Worm (Caenorhabditis elegans) whole organism, late embryonic: Measurements from ENCODE around the gene F34D6.1.
"Not testable (repeated sequence)": the region's sequence is repeated elsewhere in the genome, so short reads cannot be mapped to it uniquely, and the experiment has no call there.

Experiments
- C08G9.2 ChIP-seq: sonication (generic microtip); optimal IDR thresholded peaks from 2 replicates; lab custom pipeline; 2016; ENCODE audit warnings: mild to moderate bottlenecking, missing genetic modification characterization, moderate library complexity, missing compliant biosample characterization
- C38D4.7 ChIP-seq: fragments of 200-800 bp; sonication (Bioruptor generic); optimal IDR thresholded peaks from 2 replicates; lab custom pipeline; 2018; ENCODE audit warnings: mild to moderate bottlenecking, missing genetic modification characterization, moderate library complexity, missing compliant biosample characterization
- K09A11.1 ChIP-seq: sonication (generic microtip); optimal IDR thresholded peaks from 2 replicates; lab custom pipeline; 2017; ENCODE audit warnings: antibody characterized with exemption, mild to moderate bottlenecking, missing genetic modification characterization, missing compliant biosample characterization; ENCODE audit not compliant: insufficient read depth
- T23F11.4 ChIP-seq: fragments of 200-800 bp; sonication (Bioruptor generic); optimal IDR thresholded peaks from 2 replicates; lab custom pipeline; 2018; ENCODE audit warnings: mild to moderate bottlenecking, missing genetic modification characterization, missing compliant biosample characterization
- Y22D7AL.16 ChIP-seq: sonication (generic microtip); optimal IDR thresholded peaks from 2 replicates; lab custom pipeline; 2016; ENCODE audit warnings: missing genetic modification characterization, missing compliant biosample characterization
- ahr-1 ChIP-seq: sonication (generic microtip); optimal IDR thresholded peaks from 2 replicates; lab custom pipeline; 2016; ENCODE audit warnings: missing genetic modification characterization, missing compliant biosample characterization
- ama-1 ChIP-seq: fragments of 150-350 bp; optimal IDR thresholded peaks from 2 replicates; lab custom pipeline; 2014
- ceh-18 ChIP-seq: sonication (generic microtip); optimal IDR thresholded peaks from 2 replicates; lab custom pipeline; 2016; ENCODE audit warnings: missing genetic modification characterization, missing compliant biosample characterization
- ceh-24 ChIP-seq: sonication (generic microtip); optimal IDR thresholded peaks from 2 replicates; lab custom pipeline; 2016; ENCODE audit warnings: mild to moderate bottlenecking, missing genetic modification characterization, missing compliant biosample characterization
- ceh-31 ChIP-seq: sonication (generic microtip); optimal IDR thresholded peaks from 2 replicates; lab custom pipeline; 2016; ENCODE audit warnings: missing genetic modification characterization, missing compliant biosample characterization
- ceh-48 ChIP-seq: sonication (generic microtip); optimal IDR thresholded peaks from 2 replicates; lab custom pipeline; 2016; ENCODE audit warnings: missing genetic modification characterization, inconsistent platforms, missing compliant biosample characterization
- ceh-6 ChIP-seq: fragments of 200-800 bp; sonication (Bioruptor generic); optimal IDR thresholded peaks from 2 replicates; lab custom pipeline; 2018; ENCODE audit warnings: mild to moderate bottlenecking, missing genetic modification characterization, missing compliant biosample characterization
- che-1 ChIP-seq: sonication (generic microtip); optimal IDR thresholded peaks from 2 replicates; lab custom pipeline; 2016; ENCODE audit warnings: mild to moderate bottlenecking, missing genetic modification characterization, missing compliant biosample characterization
- dmd-4 ChIP-seq: sonication (generic microtip); optimal IDR thresholded peaks from 2 replicates; lab custom pipeline; 2016; ENCODE audit warnings: borderline replicate concordance, missing genetic modification characterization, missing compliant biosample characterization
- dve-1 ChIP-seq: sonication (generic microtip); optimal IDR thresholded peaks from 2 replicates; lab custom pipeline; 2017; ENCODE audit warnings: antibody characterized with exemption, mild to moderate bottlenecking, missing genetic modification characterization, missing compliant biosample characterization
- elt-4 ChIP-seq: sonication (generic microtip); optimal IDR thresholded peaks from 2 replicates; lab custom pipeline; 2016; ENCODE audit warnings: missing genetic modification characterization, missing compliant biosample characterization
- fax-1 ChIP-seq: sonication (generic microtip); optimal IDR thresholded peaks from 2 replicates; lab custom pipeline; 2016; ENCODE audit warnings: missing genotype, missing genetic modification characterization, missing compliant biosample characterization
- fkh-6 ChIP-seq: sonication (generic microtip); optimal IDR thresholded peaks from 2 replicates; lab custom pipeline; 2016; ENCODE audit warnings: missing genetic modification characterization, missing compliant biosample characterization
- hlh-13 ChIP-seq: fragments of 200-800 bp; sonication (Bioruptor generic); optimal IDR thresholded peaks from 2 replicates; lab custom pipeline; 2018; ENCODE audit warnings: mild to moderate bottlenecking, missing genetic modification characterization, missing compliant biosample characterization
- hlh-15 ChIP-seq: sonication (generic microtip); optimal IDR thresholded peaks from 2 replicates; lab custom pipeline; 2016; ENCODE audit warnings: missing genetic modification characterization, missing compliant biosample characterization
- hlh-30 ChIP-seq: sonication (generic microtip); optimal IDR thresholded peaks from 2 replicates; lab custom pipeline; 2017; ENCODE audit warnings: antibody characterized with exemption, missing genetic modification characterization, missing compliant biosample characterization; ENCODE audit not compliant: insufficient read depth
- hlh-8 ChIP-seq: sonication (generic microtip); optimal IDR thresholded peaks from 2 replicates; lab custom pipeline; 2016; ENCODE audit warnings: missing genotype, missing genetic modification characterization, missing compliant biosample characterization
- lin-11 ChIP-seq: fragments of 200-800 bp; sonication (Bioruptor generic); optimal IDR thresholded peaks from 2 replicates; lab custom pipeline; 2018; ENCODE audit warnings: mild to moderate bottlenecking, missing genetic modification characterization, missing compliant biosample characterization
- madf-2 ChIP-seq: sonication (generic microtip); optimal IDR thresholded peaks from 2 replicates; lab custom pipeline; 2017; ENCODE audit warnings: missing genetic modification characterization, missing compliant biosample characterization
- mec-3 ChIP-seq: sonication (generic microtip); optimal IDR thresholded peaks from 2 replicates; lab custom pipeline; 2016; ENCODE audit warnings: borderline replicate concordance, missing genetic modification characterization, missing compliant biosample characterization
- nhr-232 ChIP-seq: sonication (generic microtip); optimal IDR thresholded peaks from 2 replicates; lab custom pipeline; 2016; ENCODE audit warnings: missing genetic modification characterization, missing compliant biosample characterization
- odd-2 ChIP-seq: sonication (generic microtip); optimal IDR thresholded peaks from 2 replicates; lab custom pipeline; 2017; ENCODE audit warnings: antibody characterized with exemption, mild to moderate bottlenecking, missing genetic modification characterization, missing compliant biosample characterization
- pax-1 ChIP-seq: fragments of 150-350 bp; optimal IDR thresholded peaks from 2 replicates; lab custom pipeline; 2014; ENCODE audit warnings: missing biosample characterization, missing genetic modification characterization
- pha-2 ChIP-seq: sonication (generic microtip); optimal IDR thresholded peaks from 2 replicates; lab custom pipeline; 2017; ENCODE audit warnings: mild to moderate bottlenecking, missing genetic modification characterization, missing compliant biosample characterization
- rnt-1 ChIP-seq: sonication (generic microtip); optimal IDR thresholded peaks from 2 replicates; lab custom pipeline; 2016; ENCODE audit warnings: missing genetic modification characterization, missing compliant biosample characterization
- sdc-2 ChIP-seq: sonication (generic microtip); optimal IDR thresholded peaks from 2 replicates; lab custom pipeline; 2016; ENCODE audit warnings: missing genotype, missing genetic modification characterization, missing compliant biosample characterization
- tbx-2 ChIP-seq: sonication (generic microtip); optimal IDR thresholded peaks from 2 replicates; lab custom pipeline; 2016; ENCODE audit warnings: missing genetic modification characterization, missing compliant biosample characterization
- tbx-7 ChIP-seq: sonication (generic microtip); optimal IDR thresholded peaks from 2 replicates; lab custom pipeline; 2016; ENCODE audit warnings: missing genotype, missing genetic modification characterization, missing compliant biosample characterization
- ttx-3 ChIP-seq: sonication (generic microtip); optimal IDR thresholded peaks from 2 replicates; lab custom pipeline; 2016; ENCODE audit warnings: missing genetic modification reagents, missing genetic modification characterization, missing compliant biosample characterization
- unc-3 ChIP-seq, 2 experiments: fragments of 200-800 bp in 1 of 2; sonication (Bioruptor generic) in 1 of 2; sonication (generic microtip) in 1 of 2; conservative IDR thresholded peaks in 1 of 2; optimal IDR thresholded peaks in 1 of 2; 2 replicates each; pipeline versions ENCODE4 v1.3.6 to Lab custom; 2016 to 2022; ENCODE audit warnings: missing compliant biosample characterization in 2 of 2, missing genetic modification characterization in 2 of 2, missing genetic modification reagents in 1 of 2
- unc-42 ChIP-seq: sonication (generic microtip); optimal IDR thresholded peaks from 2 replicates; lab custom pipeline; 2016; ENCODE audit warnings: missing genotype, missing genetic modification characterization, missing compliant biosample characterization
- unc-55 ChIP-seq: sonication (generic microtip); optimal IDR thresholded peaks from 2 replicates; lab custom pipeline; 2017; ENCODE audit warnings: missing biosample characterization, missing genetic modification reagents, missing genetic modification characterization
- unc-86 ChIP-seq: sonication (generic microtip); optimal IDR thresholded peaks from 2 replicates; lab custom pipeline; 2016; ENCODE audit warnings: missing genetic modification characterization, missing compliant biosample characterization
- ztf-16 ChIP-seq: sonication (generic microtip); optimal IDR thresholded peaks from 2 replicates; lab custom pipeline; 2017; ENCODE audit warnings: missing genetic modification characterization, missing compliant biosample characterization

The F34D6.1 gene

ce11 chrII:2695079-2695478, 14.1 kb upstream of the F34D6.1 start:
- TF ChIP-seq ceh-18 (tag; lab: Kevin White, UChicago) (no peak), unc-42 (tag; lab: Kevin White, UChicago) (peak; percentile 46), dve-1 (no peak), unc-86 (tag; lab: Kevin White, UChicago) (no peak), ceh-31 (tag; lab: Kevin White, UChicago) (no peak)

- TF ChIP-seq dmd-4 (tag; lab: Kevin White, UChicago), result no peak
- TF ChIP-seq hlh-15, result no peak
- no peak for TF ChIP-seq odd-2
- TF ChIP-seq tbx-2 (tag; lab: Kevin White, UChicago), result no peak
- TF ChIP-seq hlh-13, result no peak
- TF ChIP-seq ttx-3, result no peak
- TF ChIP-seq lin-11 (tag; lab: Kevin White, UChicago), result no peak
- no peak for TF ChIP-seq madf-2
- no peak for TF ChIP-seq C08G9.2
- no peak for TF ChIP-seq ceh-18 (tag; lab: Kevin White, UChicago)
- TF ChIP-seq unc-86 (tag; lab: Kevin White, UChicago), result no peak
- no peak for TF ChIP-seq C38D4.7 (GFP tag; lab: Kevin White, UChicago)
- TF ChIP-seq K09A11.1 (tag; lab: Kevin White, UChicago), result no peak
- TF ChIP-seq, all 69 proteins: peak for 0
Measured at ce11 chrII:2692476-2692875, 11.5 kb upstream of the F34D6.1 start, which contains the start of gene set-11. Gene set-11 (minus strand): TSS chrII:2692576.

ce11 chrII:2690080-2690479, 9.1 kb upstream of the F34D6.1 start, which contains the start of gene nspf-3:
Gene nspf-3 (minus strand): TSS chrII:2690180.
- TF ChIP-seq ceh-24 (no peak), hlh-15 (no peak), ceh-31 (tag; lab: Kevin White, UChicago) (no peak), T23F11.4 (GFP tag; lab: Kevin White, UChicago) (no peak), lin-11 (tag; lab: Kevin White, UChicago) (no peak), sdc-2 (tag; lab: Kevin White, UChicago) (no peak), C08G9.2 (no peak)

ce11 chrII:2688616-2689015, 7.6 kb upstream of the F34D6.1 start, which contains the start of gene nspf-2:
Gene nspf-2 (plus strand): TSS chrII:2688916.
- not testable (repeated sequence) for TF ChIP-seq Y22D7AL.16; fkh-6 (tag; lab: Kevin White, UChicago); nhr-232 (tag; lab: Kevin White, UChicago)
- TF ChIP-seq, all 69 proteins: peak for 0; not testable (repeated sequence) for 69

- no peak for TF ChIP-seq pax-1 (tag; lab: Kevin White, UChicago)
- TF ChIP-seq ahr-1, result no peak
- no peak for TF ChIP-seq C08G9.2
- TF ChIP-seq ceh-6 (GFP tag; lab: Kevin White, UChicago), result no peak
- TF ChIP-seq lin-11 (tag; lab: Kevin White, UChicago), result no peak
- no peak for TF ChIP-seq nhr-232 (tag; lab: Kevin White, UChicago)
- TF ChIP-seq unc-42 (tag; lab: Kevin White, UChicago), result peak; percentile 45
- TF ChIP-seq K09A11.1 (tag; lab: Kevin White, UChicago), result no peak
- TF ChIP-seq odd-2, result no peak
- TF ChIP-seq fax-1, result no peak
- TF ChIP-seq sdc-2 (tag; lab: Kevin White, UChicago), result no peak
- no peak for TF ChIP-seq mec-3 (tag; lab: Kevin White, UChicago)
- no peak for TF ChIP-seq ama-1 (lab: Kevin White, UChicago)
- peak; percentile 36 for TF ChIP-seq ceh-18 (tag; lab: Kevin White, UChicago)
- no peak for TF ChIP-seq ceh-48 (tag; lab: Kevin White, UChicago)
- no peak for TF ChIP-seq elt-4
- TF ChIP-seq pha-2 (tag; lab: Kevin White, UChicago), result no peak
- TF ChIP-seq dve-1, result no peak
- TF ChIP-seq ztf-16 (tag; lab: Kevin White, UChicago), result no peak
- TF ChIP-seq rnt-1 (tag; lab: Kevin White, UChicago), result no peak
- no peak for TF ChIP-seq hlh-13
- no peak for TF ChIP-seq hlh-15
- no peak for TF ChIP-seq Y22D7AL.16
- TF ChIP-seq tbx-2 (tag; lab: Kevin White, UChicago), result no peak
- no peak for TF ChIP-seq T23F11.4 (GFP tag; lab: Kevin White, UChicago)
- TF ChIP-seq che-1 (tag; lab: Kevin White, UChicago), result no peak
- no peak for TF ChIP-seq hlh-30 (tag; lab: Kevin White, UChicago)
- TF ChIP-seq fkh-6 (tag; lab: Kevin White, UChicago), result no peak
- TF ChIP-seq unc-55, result peak; percentile 35
- TF ChIP-seq unc-3 (GFP tag; conservative IDR thresholded peaks at IDR 0.05; lab: Robert Waterston, UW), result no peak
- TF ChIP-seq unc-3 (tag; optimal IDR thresholded peaks at IDR 0.05; lab: Kevin White, UChicago), result no peak
- TF ChIP-seq hlh-8, result peak; percentile 52
- TF ChIP-seq tbx-7, result no peak
Measured at ce11 chrII:2686985-2687675, 6.1 kb upstream of the F34D6.1 start, which contains the start of the genes sup-9 and nspf-1. Gene sup-9 (minus strand): TSS chrII:2687027. Gene nspf-1 (plus strand): TSS chrII:2687625.
